Worm (Caenorhabditis elegans) whole organism, L2 larva: ENCODE measurements around the gene vps-45.

ENCODE experiments used
- F13H6.1 ChIP-seq: sonication (generic microtip); optimal IDR thresholded peaks from 2 replicates; lab custom pipeline; 2016; ENCODE audit warnings: missing genetic modification characterization, missing compliant biosample characterization
- R02D3.7 ChIP-seq: fragments of 150-350 bp; optimal IDR thresholded peaks from 2 replicates; lab custom pipeline; 2014; ENCODE audit warnings: missing biosample characterization, missing genetic modification characterization
- Y55F3AM.14 ChIP-seq: fragments of 200-800 bp; sonication (Bioruptor generic); optimal IDR thresholded peaks from 2 replicates; lab custom pipeline; 2018; ENCODE audit warnings: mild to moderate bottlenecking, missing genetic modification characterization, missing compliant biosample characterization
- alr-1 ChIP-seq: fragments of 150-350 bp; optimal IDR thresholded peaks from 2 replicates; lab custom pipeline; 2014; ENCODE audit warnings: missing biosample characterization, missing genetic modification characterization
- aly-2 ChIP-seq: fragments of 150-350 bp; optimal IDR thresholded peaks from 2 replicates; lab custom pipeline; 2014; ENCODE audit warnings: missing biosample characterization, missing genetic modification characterization
- blmp-1 ChIP-seq: sonication (generic microtip); optimal IDR thresholded peaks from 2 replicates; lab custom pipeline; 2017; ENCODE audit warnings: missing genetic modification characterization, mild to moderate bottlenecking, missing compliant biosample characterization, antibody characterized with exemption, moderate library complexity; ENCODE audit not compliant: insufficient read depth
- ceh-16 ChIP-seq: fragments of 150-350 bp; optimal IDR thresholded peaks from 2 replicates; lab custom pipeline; 2014; ENCODE audit warnings: missing biosample characterization, missing genetic modification characterization
- ceh-82 ChIP-seq: fragments of 150-350 bp; optimal IDR thresholded peaks from 2 replicates; lab custom pipeline; 2014; ENCODE audit warnings: missing biosample characterization, missing genetic modification characterization
- dmd-4 ChIP-seq: sonication (generic microtip); optimal IDR thresholded peaks from 2 replicates; lab custom pipeline; 2017; ENCODE audit warnings: missing biosample characterization, missing genetic modification characterization
- egl-27 ChIP-seq: sonication (generic microtip); optimal IDR thresholded peaks from 3 replicates; lab custom pipeline; 2017; ENCODE audit warnings: missing biosample characterization, missing genetic modification reagents, missing genetic modification characterization
- elt-1 ChIP-seq: fragments of 150-350 bp; optimal IDR thresholded peaks from 2 replicates; lab custom pipeline; 2014; ENCODE audit warnings: missing biosample characterization, missing genetic modification characterization
- elt-3 ChIP-seq: sonication (generic microtip); optimal IDR thresholded peaks from 2 replicates; lab custom pipeline; 2017; ENCODE audit warnings: missing biosample characterization, missing genetic modification characterization
- fos-1 ChIP-seq: fragments of 150-350 bp; optimal IDR thresholded peaks from 2 replicates; lab custom pipeline; 2014; ENCODE audit warnings: missing biosample characterization, missing genetic modification characterization
- gmeb-1 ChIP-seq: fragments of 150-350 bp; optimal IDR thresholded peaks from 2 replicates; lab custom pipeline; 2014; ENCODE audit warnings: missing biosample characterization, missing genetic modification characterization
- lin-11 ChIP-seq: fragments of 150-350 bp; sonication (generic microtip); optimal IDR thresholded peaks from 2 replicates; lab custom pipeline; 2014; ENCODE audit warnings: missing biosample characterization, missing genetic modification characterization, inconsistent platforms, mixed read lengths
- lin-13 ChIP-seq: fragments of 150-350 bp; optimal IDR thresholded peaks from 2 replicates; lab custom pipeline; 2014; ENCODE audit warnings: missing biosample characterization, missing genetic modification reagents, missing genetic modification characterization
- lin-39 ChIP-seq: fragments of 150-350 bp; optimal IDR thresholded peaks from 2 replicates; lab custom pipeline; 2014; ENCODE audit warnings: missing biosample characterization, missing genetic modification reagents, missing genetic modification characterization
- lsy-2 ChIP-seq, 2 experiments: fragments of 150-350 bp in 1 of 2; sonication (generic microtip) in 1 of 2; optimal IDR thresholded peaks; 2 replicates each; lab custom pipeline; 2014 to 2017; ENCODE audit warnings: missing biosample characterization in 2 of 2, missing genetic modification characterization in 2 of 2
- mab-5 ChIP-seq: fragments of 150-350 bp; optimal IDR thresholded peaks from 2 replicates; lab custom pipeline; 2014; ENCODE audit warnings: missing biosample characterization, missing genetic modification characterization
- mbf-1 ChIP-seq: sonication (generic microtip); optimal IDR thresholded peaks from 2 replicates; lab custom pipeline; 2017; ENCODE audit warnings: missing biosample characterization, missing genetic modification characterization
- mdl-1 ChIP-seq, 2 experiments: fragments of 150-350 bp in 1 of 2; sonication (generic microtip) in 1 of 2; optimal IDR thresholded peaks; 2 replicates each; lab custom pipeline; 2017; ENCODE audit warnings: missing biosample characterization in 2 of 2, missing genetic modification characterization in 2 of 2
- nhr-10 ChIP-seq: sonication (generic microtip); optimal IDR thresholded peaks from 2 replicates; lab custom pipeline; 2017; ENCODE audit warnings: missing biosample characterization, missing genetic modification characterization
- nhr-12 ChIP-seq: fragments of 150-350 bp; optimal IDR thresholded peaks from 2 replicates; lab custom pipeline; 2014; ENCODE audit warnings: missing biosample characterization, missing genetic modification characterization
- nhr-129 ChIP-seq: fragments of 150-350 bp; optimal IDR thresholded peaks from 2 replicates; lab custom pipeline; 2014; ENCODE audit warnings: missing biosample characterization, missing genetic modification characterization
- nhr-21 ChIP-seq: fragments of 150-350 bp; optimal IDR thresholded peaks from 2 replicates; lab custom pipeline; 2014; ENCODE audit warnings: missing biosample characterization, missing genetic modification characterization
- nhr-25 ChIP-seq: fragments of 150-350 bp; sonication (generic microtip); optimal IDR thresholded peaks from 3 replicates; lab custom pipeline; 2014; ENCODE audit warnings: missing biosample characterization, missing genetic modification characterization
- nhr-6 ChIP-seq: fragments of 150-350 bp; optimal IDR thresholded peaks from 2 replicates; lab custom pipeline; 2014; ENCODE audit warnings: missing biosample characterization, missing genetic modification characterization
- peb-1 ChIP-seq: fragments of 150-350 bp; optimal IDR thresholded peaks from 2 replicates; lab custom pipeline; 2014; ENCODE audit warnings: missing biosample characterization, missing genetic modification characterization
- skn-1 ChIP-seq: sonication (generic microtip); optimal IDR thresholded peaks from 2 replicates; lab custom pipeline; 2017; ENCODE audit warnings: missing biosample characterization, missing genetic modification characterization
- sma-3 ChIP-seq: sonication (generic microtip); optimal IDR thresholded peaks from 2 replicates; lab custom pipeline; 2016; ENCODE audit warnings: missing genetic modification reagents, missing genetic modification characterization, missing compliant biosample characterization
- sma-9 ChIP-seq, 2 experiments: fragments of 150-350 bp in 1 of 2; sonication (generic microtip) in 1 of 2; optimal IDR thresholded peaks; 2 replicates each; lab custom pipeline; 2014 to 2016; ENCODE audit warnings: missing genetic modification characterization in 2 of 2, mild to moderate bottlenecking in 1 of 2, missing biosample characterization in 1 of 2, missing compliant biosample characterization in 1 of 2, missing genetic modification reagents in 1 of 2, moderate library complexity in 1 of 2
- snpc-4 ChIP-seq: fragments of 150-350 bp; optimal IDR thresholded peaks from 2 replicates; lab custom pipeline; 2014; ENCODE audit warnings: missing biosample characterization, missing genetic modification characterization
- unc-39 ChIP-seq: fragments of 150-350 bp; optimal IDR thresholded peaks from 2 replicates; lab custom pipeline; 2014; ENCODE audit warnings: missing biosample characterization, missing genetic modification characterization
- unc-55 ChIP-seq: fragments of 150-350 bp; sonication (generic microtip); optimal IDR thresholded peaks from 3 replicates; lab custom pipeline; 2014; ENCODE audit warnings: missing biosample characterization, missing genetic modification reagents, missing genetic modification characterization
- unc-62 ChIP-seq: fragments of 150-350 bp; optimal IDR thresholded peaks from 2 replicates; lab custom pipeline; 2014; ENCODE audit warnings: missing biosample characterization, missing genetic modification reagents, missing genetic modification characterization
- zag-1 ChIP-seq: fragments of 150-350 bp; optimal IDR thresholded peaks from 2 replicates; lab custom pipeline; 2014; ENCODE audit warnings: missing biosample characterization, missing genetic modification characterization
- ztf-11 ChIP-seq: sonication (generic microtip); optimal IDR thresholded peaks from 2 replicates; lab custom pipeline; 2017; ENCODE audit warnings: missing biosample characterization, missing genetic modification characterization
- ztf-4 ChIP-seq: fragments of 150-350 bp; optimal IDR thresholded peaks from 2 replicates; lab custom pipeline; 2014; ENCODE audit warnings: missing biosample characterization, missing genetic modification characterization

The vps-45 gene

ce11 chrX:992650-993403 lies 18.2 kb upstream of the vps-45 start (continued):
- TF ChIP-seq zag-1 (tag; lab: Kevin White, UChicago) (peak; percentile 88), dmd-4 (no peak)

- TF ChIP-seq mbf-1 (tag; lab: Kevin White, UChicago) (no peak), nhr-6 (tag; lab: Kevin White, UChicago) (no peak), unc-62 (no peak), elt-3 (tag; lab: Kevin White, UChicago) (no peak)
Observed at ce11 chrX:991274-991673, 16.6 kb upstream of the vps-45 start, which contains the start of the genes C09E10.3 and dgk-1. C09E10.3 (minus strand) TSS chrX:991374. dgk-1 (minus strand) TSS chrX:991456.

- no peak for TF ChIP-seq unc-39 (tag; lab: Kevin White, UChicago)
- peak; percentile 84 for TF ChIP-seq snpc-4 (tag; lab: Kevin White, UChicago)
Observed at ce11 chrX:986463-986862, 11.8 kb upstream of the vps-45 start.

- no peak for TF ChIP-seq nhr-10 (tag; lab: Kevin White, UChicago)
- TF ChIP-seq, all 48 proteins: peak for 0
Observed at ce11 chrX:982598-982997, 8.0 kb upstream of the vps-45 start.

- TF ChIP-seq nhr-25 (tag; lab: Kevin White, UChicago) = peak; percentile 52
- peak; percentile 61 for TF ChIP-seq nhr-21 (tag; lab: Kevin White, UChicago)
- TF ChIP-seq blmp-1 (tag; lab: Kevin White, UChicago) = peak; percentile 68
- TF ChIP-seq nhr-6 (tag; lab: Kevin White, UChicago) = no peak
- TF ChIP-seq lin-39 (tag; lab: Kevin White, UChicago) = no peak
- TF ChIP-seq lsy-2 (tag; optimal IDR thresholded peaks at IDR 0.05; lab: Kevin White, UChicago) = peak in 1 of 2 experiments; percentile 7
- TF ChIP-seq sma-3 = peak; percentile 7
- peak; percentile 36 for TF ChIP-seq ceh-16
- TF ChIP-seq nhr-129 = peak; percentile 35
- TF ChIP-seq fos-1 = peak; percentile 47
- no peak for TF ChIP-seq egl-27 (tag; lab: Kevin White, UChicago)
Observed at ce11 chrX:980252-981009, 5.8 kb upstream of the vps-45 start, which contains the start of gene C44C1.1. C44C1.1 (plus strand) TSS chrX:980776.

ce11 chrX:977958-978686 lies 3.5 kb upstream of the vps-45 start, which contains the start of gene abhd-3.2:
abhd-3.2 (minus strand) TSS chrX:978008.
- TF ChIP-seq gmeb-1 (tag; lab: Kevin White, UChicago) = peak; percentile 65
- TF ChIP-seq fos-1 = peak; percentile 99
- TF ChIP-seq nhr-129 = peak; percentile 15
- TF ChIP-seq R02D3.7 (tag; lab: Kevin White, UChicago) = no peak
- TF ChIP-seq elt-3 (tag; lab: Kevin White, UChicago) = no peak
- no peak for TF ChIP-seq nhr-12 (tag; lab: Kevin White, UChicago)
- no peak for TF ChIP-seq alr-1 (tag; lab: Kevin White, UChicago)
- no peak for TF ChIP-seq ztf-11
- TF ChIP-seq ztf-4 (tag; lab: Kevin White, UChicago) = no peak
- TF ChIP-seq unc-62 = no peak
- no peak for TF ChIP-seq lin-13
- TF ChIP-seq ceh-16 = no peak
- no peak for TF ChIP-seq skn-1
- peak; percentile 3 for TF ChIP-seq F13H6.1 (tag; lab: Kevin White, UChicago)
- no peak for TF ChIP-seq Y55F3AM.14 (GFP tag; lab: Kevin White, UChicago)
- TF ChIP-seq sma-9 (GFP tag; optimal IDR thresholded peaks at IDR 0.05; lab: Kevin White, UChicago) = peak; percentile 90
- TF ChIP-seq sma-9 (tag; optimal IDR thresholded peaks at IDR 0.05; lab: Kevin White, UChicago) = no peak
- TF ChIP-seq elt-1 = no peak
- TF ChIP-seq peb-1 (tag; lab: Kevin White, UChicago) = no peak
- TF ChIP-seq dmd-4 = no peak
- TF ChIP-seq aly-2 (tag; lab: Kevin White, UChicago) = no peak
- no peak for TF ChIP-seq mab-5
- no peak for TF ChIP-seq snpc-4 (tag; lab: Kevin White, UChicago)
- no peak for TF ChIP-seq nhr-6 (tag; lab: Kevin White, UChicago)
- no peak for TF ChIP-seq unc-55 (GFP tag; lab: Kevin White, UChicago)
- TF ChIP-seq lin-11 (tag; lab: Kevin White, UChicago) = no peak
- TF ChIP-seq mdl-1 (tag; optimal IDR thresholded peaks at IDR 0.05; lab: Kevin White, UChicago) = peak in 1 of 2 experiments; percentile 11
- TF ChIP-seq ceh-82 (tag; lab: Kevin White, UChicago) = no peak
- TF ChIP-seq zag-1 (tag; lab: Kevin White, UChicago) = no peak
- peak; percentile 67 for TF ChIP-seq egl-27 (tag; lab: Kevin White, UChicago)
